Worm (Caenorhabditis elegans): Measurements from ENCODE around the gene F46G11.6.

DNA sequence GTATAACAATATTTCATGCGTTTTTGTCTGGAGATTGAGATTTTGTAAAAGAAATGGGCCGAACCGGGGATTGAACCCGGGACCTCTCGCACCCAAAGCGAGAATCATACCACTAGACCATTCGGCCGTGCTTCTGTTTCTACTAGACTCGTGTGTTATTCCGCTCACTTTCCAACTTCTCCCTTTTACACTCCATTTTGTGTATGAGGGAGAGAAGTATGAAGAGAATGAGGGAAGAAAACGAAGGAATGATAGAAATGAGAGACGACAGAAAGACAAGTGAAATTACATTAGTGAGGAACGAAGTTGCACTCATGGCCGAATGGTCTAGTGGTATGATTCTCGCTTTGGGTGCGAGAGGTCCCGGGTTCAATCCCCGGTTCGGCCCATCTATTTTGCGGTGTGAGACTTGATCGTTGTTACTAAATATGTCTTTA, 14.9 kb downstream of the F46G11.6 start:
- TF ChIP-seq dao-5 (tag; optimal IDR thresholded peaks at IDR 0.05) (peak; percentile 84), him-1 (tag; optimal IDR thresholded peaks at IDR 0.05) (peak; percentile 89), W03F9.2 (tag; optimal IDR thresholded peaks at IDR 0.05) (peak; percentile 58)

Data from whole organism, L4/young adult.